Fruit fly (Drosophila melanogaster) Kc167 (cell line): ENCODE data around the gene Deaf1.

Experiments used
- Myc ChIP-seq: fragments of >200 bp; optimal IDR thresholded peaks from 2 replicates; lab custom pipeline; 2017; ENCODE audit warnings: missing external identifiers
- Sin3A ChIP-seq: fragments of >200 bp; optimal IDR thresholded peaks from 2 replicates; lab custom pipeline; 2018; ENCODE audit warnings: missing external identifiers
- h ChIP-seq: fragments of >200 bp; optimal IDR thresholded peaks from 3 replicates; lab custom pipeline; 2018; ENCODE audit warnings: missing external identifiers
- insv ChIP-seq: fragments of >200 bp; optimal IDR thresholded peaks from 3 replicates; lab custom pipeline; 2018; ENCODE audit warnings: missing external identifiers
- psq ChIP-seq: fragments of >200 bp; optimal IDR thresholded peaks from 2 replicates; lab custom pipeline; 2017; ENCODE audit warnings: missing external identifiers
- ttk ChIP-seq: sonication (Bioruptor generic); optimal IDR thresholded peaks from 2 replicates; lab custom pipeline; 2017; ENCODE audit warnings: missing external identifiers

The Deaf1 gene

dm6 chr3L:19871667-19871931 lies 53.6 kb downstream of the Deaf1 start:
- no peak for TF ChIP-seq h
- TF ChIP-seq Myc (lab: Kevin White, UChicago) = no peak
- no peak for TF ChIP-seq psq
- TF ChIP-seq Sin3A (lab: Kevin White, UChicago) = no peak

dm6 chr3L:19872465-19872883 lies 54.5 kb downstream of the Deaf1 start:
- TF ChIP-seq psq = no peak
- TF ChIP-seq insv (lab: Kevin White, UChicago) = no peak
- TF ChIP-seq Sin3A (lab: Kevin White, UChicago) = no peak
- TF ChIP-seq h = no peak
- TF ChIP-seq ttk (lab: Kevin White, UChicago) = no peak
- TF ChIP-seq Myc (lab: Kevin White, UChicago) = no peak

dm6 chr3L:19873488-19873887 lies 55.5 kb downstream of the Deaf1 start:
- TF ChIP-seq Myc (lab: Kevin White, UChicago) (no peak), insv (lab: Kevin White, UChicago) (no peak), h (no peak), ttk (lab: Kevin White, UChicago) (no peak), psq (no peak), Sin3A (lab: Kevin White, UChicago) (no peak)
